Worm (Caenorhabditis elegans): ENCODE results near the gene C01G12.5.

C01G12.5 gene

ce11 chrII:14616402-14616801, 29.1 kb upstream of the C01G12.5 start:
- TF ChIP-seq egl-5 (tag; optimal IDR thresholded peaks at IDR 0.05) (no peak), ceh-82 (tag; optimal IDR thresholded peaks at IDR 0.05) (no peak), lsy-12 (tag; optimal IDR thresholded peaks at IDR 0.05) (no peak), nhr-43 (tag; optimal IDR thresholded peaks at IDR 0.05; ENCODE audit: poor library complexity, severe bottlenecking) (peak; percentile 21), elt-3 (tag; optimal IDR thresholded peaks at IDR 0.05) (peak in 1 of 3 experiments; percentile 64), ztf-11 (tag; optimal IDR thresholded peaks at IDR 0.05) (no peak), elt-1 (tag; optimal IDR thresholded peaks at IDR 0.05) (no peak), nhr-28 (tag; optimal IDR thresholded peaks at IDR 0.05) (no peak), unc-62 (GFP tag; optimal IDR thresholded peaks at IDR 0.05) (no peak), nhr-11 (tag; optimal IDR thresholded peaks at IDR 0.05) (no peak), sea-2 (GFP tag; optimal IDR thresholded peaks at IDR 0.05) (no peak), fkh-10 (GFP tag; optimal IDR thresholded peaks at IDR 0.05) (no peak), hmg-11 (tag; optimal IDR thresholded peaks at IDR 0.05) (no peak), elt-2 (tag; optimal IDR thresholded peaks at IDR 0.05) (peak; percentile 28), nhr-23 (tag; optimal IDR thresholded peaks at IDR 0.05) (peak; percentile 57), skn-1 (tag; optimal IDR thresholded peaks at IDR 0.05) (no peak), snpc-4 (tag; optimal IDR thresholded peaks at IDR 0.05) (no peak)

- no peak for TF ChIP-seq nhr-76 (tag; optimal IDR thresholded peaks at IDR 0.05)
- TF ChIP-seq lin-39 (tag; optimal IDR thresholded peaks at IDR 0.05), result no peak
- no peak for TF ChIP-seq egl-27 (tag; optimal IDR thresholded peaks at IDR 0.05)
- TF ChIP-seq lsy-12 (tag; optimal IDR thresholded peaks at IDR 0.05), result no peak
- TF ChIP-seq ceh-82 (tag; optimal IDR thresholded peaks at IDR 0.05), result no peak
- TF ChIP-seq ceh-28 (tag; optimal IDR thresholded peaks at IDR 0.05), result no peak
- no peak for TF ChIP-seq mdl-1 (tag; optimal IDR thresholded peaks at IDR 0.05)
- TF ChIP-seq sea-2 (GFP tag; optimal IDR thresholded peaks at IDR 0.05), result no peak
- no peak for TF ChIP-seq unc-39 (tag; optimal IDR thresholded peaks at IDR 0.05)
- TF ChIP-seq nfya-1 (tag; optimal IDR thresholded peaks at IDR 0.05; ENCODE audit: insufficient read depth), result no peak
- no peak for TF ChIP-seq nhr-237 (tag; optimal IDR thresholded peaks at IDR 0.05)
- TF ChIP-seq nhr-25 (tag; optimal IDR thresholded peaks at IDR 0.05), result no peak
These were observed 28.4 kb upstream of the C01G12.5 start, which contains the start of gene mltn-9 for ce11 chrII:14615735-14616134. mltn-9 (plus strand) TSS chrII:14616035.

ce11 chrII:14611307-14611706, 24.0 kb upstream of the C01G12.5 start:
- no peak for TF ChIP-seq ceh-82 (tag; optimal IDR thresholded peaks at IDR 0.05)
- peak; percentile 45 for TF ChIP-seq ama-1 (optimal IDR thresholded peaks at IDR 0.05)

ce11 chrII:14610492-14611142, 23.3 kb upstream of the C01G12.5 start:
- TF ChIP-seq fos-1 (tag; optimal IDR thresholded peaks at IDR 0.05) (no peak), elt-2 (tag; optimal IDR thresholded peaks at IDR 0.05) (peak; percentile 15), nhr-237 (tag; optimal IDR thresholded peaks at IDR 0.05) (no peak), snpc-4 (tag; optimal IDR thresholded peaks at IDR 0.05) (no peak), tbx-2 (tag; optimal IDR thresholded peaks at IDR 0.05) (no peak), ztf-11 (tag; optimal IDR thresholded peaks at IDR 0.05) (no peak), pqm-1 (tag; optimal IDR thresholded peaks at IDR 0.05) (no peak), ama-1 (optimal IDR thresholded peaks at IDR 0.05) (peak; percentile 65), elt-1 (tag; optimal IDR thresholded peaks at IDR 0.05) (peak; percentile 39), ceh-16 (tag; optimal IDR thresholded peaks at IDR 0.05) (no peak), ztf-4 (tag; optimal IDR thresholded peaks at IDR 0.05) (peak; percentile 24), nhr-76 (tag; optimal IDR thresholded peaks at IDR 0.05) (no peak)

- TF ChIP-seq ama-1 (optimal IDR thresholded peaks at IDR 0.05) (peak; percentile 81), nhr-77 (tag; optimal IDR thresholded peaks at IDR 0.05) (no peak)
These were observed 22.1 kb upstream of the C01G12.5 start for ce11 chrII:14609297-14609937.
